Worm (Caenorhabditis elegans) whole organism, early embryonic: Measurements from ENCODE around the gene gcy-34.

Experiments
- B0310.2 ChIP-seq: sonication (generic microtip); optimal IDR thresholded peaks from 2 replicates; lab custom pipeline; 2016; ENCODE audit warnings: mild to moderate bottlenecking, missing genetic modification characterization, missing compliant biosample characterization
- F13C5.2 ChIP-seq: sonication (generic microtip); optimal IDR thresholded peaks from 2 replicates; lab custom pipeline; 2017; ENCODE audit warnings: mild to moderate bottlenecking, missing genetic modification characterization, inconsistent platforms, missing compliant biosample characterization
- aly-1 ChIP-seq: sonication (generic microtip); optimal IDR thresholded peaks from 2 replicates; lab custom pipeline; 2016; ENCODE audit warnings: missing genetic modification characterization, missing compliant biosample characterization
- ama-1 ChIP-seq: fragments of 150-350 bp; optimal IDR thresholded peaks from 2 replicates; lab custom pipeline; 2014
- ceh-13 ChIP-seq: fragments of 200-800 bp; sonication (Bioruptor generic); optimal IDR thresholded peaks from 2 replicates; lab custom pipeline; 2018; ENCODE audit warnings: mild to moderate bottlenecking, missing genetic modification characterization, missing compliant biosample characterization
- ceh-36 ChIP-seq: sonication (generic microtip); optimal IDR thresholded peaks from 2 replicates; lab custom pipeline; 2016; ENCODE audit warnings: missing genetic modification characterization, inconsistent platforms, missing compliant biosample characterization
- ets-7 ChIP-seq: sonication (generic microtip); optimal IDR thresholded peaks from 2 replicates; lab custom pipeline; 2016; ENCODE audit warnings: missing genotype, missing genetic modification characterization, missing compliant biosample characterization
- flt-1 ChIP-seq: fragments of 200-800 bp; sonication (Bioruptor generic); IDR thresholded peaks from 2 replicates; pipeline ENCODE4 v1.3.6; 2022; ENCODE audit warnings: missing genetic modification characterization, missing compliant biosample characterization
- hmbx-1 ChIP-seq: sonication (generic microtip); optimal IDR thresholded peaks from 2 replicates; lab custom pipeline; 2016; ENCODE audit warnings: mild to moderate bottlenecking, missing genetic modification characterization, missing compliant biosample characterization
- hmg-4 ChIP-seq: fragments of 200-800 bp; sonication (Bioruptor generic); optimal IDR thresholded peaks from 2 replicates; lab custom pipeline; 2018; ENCODE audit warnings: mild to moderate bottlenecking, missing genetic modification characterization, missing compliant biosample characterization
- hnd-1 ChIP-seq: sonication (generic microtip); optimal IDR thresholded peaks from 2 replicates; lab custom pipeline; 2016; ENCODE audit warnings: missing genetic modification characterization, missing compliant biosample characterization
- pes-1 ChIP-seq: fragments of 200-800 bp; sonication (Bioruptor generic); IDR thresholded peaks from 2 replicates; pipeline ENCODE4 v1.3.6; 2022; ENCODE audit warnings: missing genetic modification reagents, missing genetic modification characterization, missing compliant biosample characterization
- scrt-1 ChIP-seq: fragments of 200-800 bp; sonication (Bioruptor generic); IDR thresholded peaks from 2 replicates; pipeline ENCODE4 v1.3.6; 2022; ENCODE audit warnings: missing genetic modification characterization, missing compliant biosample characterization
- sea-1 ChIP-seq: fragments of 200-800 bp; sonication (Bioruptor generic); conservative IDR thresholded peaks from 2 replicates; pipeline ENCODE4 v1.3.6; 2022; ENCODE audit warnings: missing genetic modification characterization, missing compliant biosample characterization
- tbx-11 ChIP-seq: fragments of 200-800 bp; sonication (Bioruptor generic); IDR thresholded peaks from 2 replicates; pipeline ENCODE4 v1.3.6; 2022; ENCODE audit warnings: missing genetic modification characterization, missing compliant biosample characterization
- tbx-37 ChIP-seq: fragments of 200-800 bp; sonication (Bioruptor generic); conservative IDR thresholded peaks from 2 replicates; pipeline ENCODE4 v1.3.6; 2022; ENCODE audit warnings: missing genetic modification reagents, missing genetic modification characterization, missing compliant biosample characterization
- tra-4 ChIP-seq: sonication (generic microtip); optimal IDR thresholded peaks from 2 replicates; lab custom pipeline; 2017; ENCODE audit warnings: missing genetic modification characterization, missing compliant biosample characterization

The gcy-34 gene

DNA sequence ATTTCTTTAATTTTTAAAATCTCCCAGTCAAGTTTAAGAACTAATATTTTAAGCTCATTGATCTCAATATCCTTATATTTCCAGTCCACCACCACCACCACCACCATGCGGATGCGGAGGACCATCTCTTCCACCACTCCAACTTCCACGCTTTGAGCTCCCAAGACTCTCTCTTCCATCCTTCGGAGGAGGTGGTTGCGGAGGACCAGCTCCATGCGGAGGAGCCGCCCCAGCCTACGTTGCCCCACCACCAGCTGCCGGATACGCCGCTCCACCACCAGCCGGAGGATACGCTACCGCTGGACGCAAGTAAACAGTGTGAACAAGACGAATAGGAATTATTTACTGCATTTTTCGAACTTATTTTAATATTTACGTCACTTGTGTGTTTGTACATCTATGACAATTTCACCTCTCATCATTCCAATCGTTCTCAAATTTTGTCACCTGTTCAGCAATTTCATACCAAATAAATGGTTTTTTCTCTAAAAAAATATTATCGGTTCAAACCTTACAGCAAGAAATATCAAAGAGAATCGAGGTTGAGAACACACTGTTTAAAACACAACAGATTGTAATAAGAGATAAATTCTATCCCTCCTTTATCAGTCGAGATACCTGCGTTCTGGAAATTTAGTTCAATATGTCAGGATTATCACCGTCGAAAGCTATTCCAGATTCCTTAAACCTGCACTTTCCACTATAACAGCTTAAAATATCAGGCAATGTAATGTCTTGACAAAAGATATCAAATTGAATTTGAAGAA lies 25.7 kb upstream of the gcy-34 start:
- TF ChIP-seq ets-7 (tag; lab: Kevin White, UChicago), result no peak
- TF ChIP-seq ceh-36 (tag; lab: Kevin White, UChicago), result no peak

DNA sequence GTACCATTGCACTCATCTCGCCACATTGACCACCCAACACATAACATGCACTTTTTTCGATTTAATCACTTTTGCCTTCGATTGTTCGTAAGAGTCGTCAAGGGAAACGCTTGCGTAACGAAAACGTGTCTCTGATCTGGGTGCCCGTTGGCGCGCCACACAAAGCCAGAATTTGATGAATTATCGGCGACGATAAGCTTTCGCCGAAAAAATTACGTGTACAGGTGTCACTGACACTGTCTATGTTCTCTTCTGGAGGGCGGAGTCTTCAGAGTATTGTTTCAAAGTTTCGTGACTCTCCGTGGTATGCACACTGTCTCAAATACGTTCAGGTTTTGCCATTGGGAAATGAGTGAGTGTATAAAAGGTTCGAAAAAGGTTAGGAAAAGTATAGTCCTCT lies 25.0 kb upstream of the gcy-34 start, which contains the start of gene F53F1.4:
TSS of gene F53F1.4 (plus strand) at position 390 of the 400 bp plus-strand sequence.
- no peak for TF ChIP-seq tbx-37 (GFP tag; lab: Robert Waterston, UW)
- no peak for TF ChIP-seq hmg-4 (GFP tag; lab: Kevin White, UChicago)
- no peak for TF ChIP-seq hmbx-1 (tag; lab: Kevin White, UChicago)
- no peak for TF ChIP-seq flt-1
- TF ChIP-seq tra-4 (tag; lab: Kevin White, UChicago), result no peak
- no peak for TF ChIP-seq ceh-36 (tag; lab: Kevin White, UChicago)
- no peak for TF ChIP-seq ets-7 (tag; lab: Kevin White, UChicago)
- no peak for TF ChIP-seq pes-1 (GFP tag; lab: Robert Waterston, UW)
- no peak for TF ChIP-seq F13C5.2 (tag; lab: Kevin White, UChicago)
- no peak for TF ChIP-seq aly-1 (tag; lab: Kevin White, UChicago)
- TF ChIP-seq B0310.2, result no peak
- TF ChIP-seq scrt-1, result no peak

- TF ChIP-seq flt-1 (no peak), ets-7 (tag; lab: Kevin White, UChicago) (no peak), hmg-4 (GFP tag; lab: Kevin White, UChicago) (no peak), pes-1 (GFP tag; lab: Robert Waterston, UW) (no peak; the same call in 1 of the 2 replicates), ceh-13 (no peak), ama-1 (lab: Kevin White, UChicago) (no peak), F13C5.2 (tag; lab: Kevin White, UChicago) (no peak), aly-1 (tag; lab: Kevin White, UChicago) (no peak), hnd-1 (tag; lab: Kevin White, UChicago) (no peak), scrt-1 (no peak), tbx-37 (GFP tag; lab: Robert Waterston, UW) (no peak)
Observed at ce11 chrV:13409089-13409488, 23.4 kb upstream of the gcy-34 start.

DNA sequence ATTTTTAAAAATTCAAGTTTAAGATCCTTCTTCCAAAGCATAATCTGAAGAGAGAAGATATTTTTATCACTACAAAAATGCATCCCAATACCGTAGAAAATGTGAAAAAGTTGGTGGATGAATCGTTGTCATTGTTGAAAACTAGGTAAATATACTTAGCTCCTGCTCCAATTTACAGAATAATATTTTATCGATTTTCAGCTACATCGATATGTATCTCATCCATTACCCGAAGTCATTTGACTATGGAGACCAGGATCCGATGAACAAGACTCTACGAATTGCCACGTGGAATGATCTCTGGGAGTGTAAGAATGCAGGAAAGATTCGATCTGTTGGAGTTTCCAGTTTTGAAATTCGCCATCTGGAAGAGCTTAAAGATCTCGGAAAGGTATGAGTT lies 22.7 kb upstream of the gcy-34 start:
- TF ChIP-seq hmbx-1 (tag; lab: Kevin White, UChicago) (no peak), tbx-37 (GFP tag; lab: Robert Waterston, UW) (no peak), aly-1 (tag; lab: Kevin White, UChicago) (no peak), ceh-13 (no peak), tbx-11 (GFP tag; lab: Robert Waterston, UW) (no peak), ets-7 (tag; lab: Kevin White, UChicago) (no peak), ama-1 (lab: Kevin White, UChicago) (no peak), hnd-1 (tag; lab: Kevin White, UChicago) (no peak), hmg-4 (GFP tag; lab: Kevin White, UChicago) (no peak)

DNA sequence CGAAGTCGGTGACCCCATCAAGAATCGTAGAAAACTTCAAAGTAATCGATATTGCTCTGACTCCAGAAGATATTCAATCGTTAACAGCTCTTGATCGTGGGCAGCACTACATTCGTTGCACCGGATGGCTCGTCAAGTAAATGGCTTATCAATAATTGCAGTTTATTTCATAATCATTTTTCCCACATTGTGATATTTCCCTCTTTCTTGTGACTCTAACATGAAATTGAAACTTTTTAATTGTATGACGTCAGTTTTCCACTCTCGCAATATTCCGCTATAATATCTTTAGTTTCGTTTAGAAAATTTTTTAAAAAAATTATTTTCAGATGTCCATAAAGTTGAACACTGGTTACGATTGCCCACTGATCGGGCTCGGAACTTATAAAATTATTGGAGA lies 22.2 kb upstream of the gcy-34 start, which contains the start of gene F53F1.3:
TSS of gene F53F1.3 (plus strand) at position 330 of the 400 bp plus-strand sequence.
- TF ChIP-seq hmg-4 (GFP tag; lab: Kevin White, UChicago), result no peak
- no peak for TF ChIP-seq ama-1 (lab: Kevin White, UChicago)
- no peak for TF ChIP-seq B0310.2
- TF ChIP-seq F13C5.2 (tag; lab: Kevin White, UChicago), result no peak
- no peak for TF ChIP-seq sea-1 (GFP tag; lab: Robert Waterston, UW)
- no peak for TF ChIP-seq aly-1 (tag; lab: Kevin White, UChicago)
- no peak for TF ChIP-seq flt-1
- TF ChIP-seq tbx-11 (GFP tag; lab: Robert Waterston, UW), result no peak
- no peak for TF ChIP-seq hnd-1 (tag; lab: Kevin White, UChicago)

DNA sequence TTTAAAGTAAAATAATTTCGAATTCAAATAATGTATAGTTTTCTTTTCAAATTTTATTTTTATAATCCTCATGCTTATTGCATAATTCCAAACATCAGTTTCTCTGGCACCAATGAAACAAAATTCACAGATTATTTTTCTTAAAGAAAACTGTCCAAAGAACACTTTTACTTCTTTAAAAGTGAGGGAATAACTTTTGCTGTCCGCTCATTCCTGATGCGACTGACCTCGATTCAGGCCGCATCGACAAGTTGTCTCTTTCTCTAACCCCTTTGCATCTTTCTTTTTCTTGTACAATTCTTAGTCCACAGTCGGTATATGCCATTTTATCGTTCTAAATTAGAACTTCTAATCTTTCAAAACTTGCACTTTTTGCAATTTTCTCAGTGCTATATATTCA lies 20.8 kb upstream of the gcy-34 start, which contains the start of gene F53F1.2:
TSS of gene F53F1.2 (plus strand) at position 306 of the 400 bp plus-strand sequence.
- TF ChIP-seq ceh-13 (no peak), tbx-37 (GFP tag; lab: Robert Waterston, UW) (no peak), tra-4 (tag; lab: Kevin White, UChicago) (no peak), hmbx-1 (tag; lab: Kevin White, UChicago) (no peak), tbx-11 (GFP tag; lab: Robert Waterston, UW) (no peak)

DNA sequence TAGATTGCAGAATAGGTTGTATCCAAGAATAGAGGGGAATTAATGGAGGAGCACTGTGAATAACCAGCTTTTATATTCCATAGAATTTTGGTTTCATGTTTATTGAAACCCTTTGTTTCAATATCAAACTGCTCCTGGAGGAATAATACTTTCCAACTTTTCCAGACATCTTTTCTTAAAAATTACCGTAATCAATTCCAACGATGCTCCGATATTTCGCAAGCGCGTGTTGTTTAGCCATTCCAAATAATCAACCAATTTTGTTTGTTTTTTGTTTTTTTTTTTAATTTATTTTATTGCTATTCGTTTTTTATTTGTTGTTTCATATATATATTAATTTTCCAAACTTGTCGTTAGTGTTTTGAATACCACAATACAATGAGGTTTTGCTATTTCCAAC lies 20.3 kb upstream of the gcy-34 start, which contains the start of gene cutl-1:
TSS of gene cutl-1 (minus strand) at position 83 of the 400 bp plus-strand sequence.
- TF ChIP-seq ceh-13 (no peak), aly-1 (tag; lab: Kevin White, UChicago) (no peak), tbx-11 (GFP tag; lab: Robert Waterston, UW) (no peak), ceh-36 (tag; lab: Kevin White, UChicago) (no peak), B0310.2 (no peak)

DNA sequence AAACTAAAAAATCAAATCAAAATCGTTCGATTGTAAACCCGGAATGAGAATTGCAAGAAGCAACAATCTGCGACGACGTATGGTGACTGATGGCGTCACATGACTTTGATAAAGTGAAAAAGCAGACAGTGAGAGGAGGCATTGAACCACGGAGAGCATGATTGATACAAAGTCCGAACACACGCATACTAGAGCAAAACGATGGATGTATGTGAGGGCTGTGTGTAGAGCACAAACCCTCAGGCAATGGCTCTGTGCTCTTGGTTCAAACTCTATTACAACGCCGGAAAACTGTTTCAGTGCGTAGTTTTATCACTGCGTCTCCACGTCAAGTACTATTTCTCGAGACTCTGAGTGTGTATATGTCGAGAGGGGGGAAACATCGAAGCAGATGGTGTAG lies 16.8 kb upstream of the gcy-34 start:
- TF ChIP-seq B0310.2, result no peak
